Fruit fly (Drosophila melanogaster): ENCODE data around the gene Alr.

Gene Alr

dm6 chrX:19769821-19770519 is 21.9 kb downstream of the Alr start (continued):
- TF ChIP-seq al (GFP tag; IDR thresholded peaks at IDR 0.05), result no peak
- no peak for TF ChIP-seq Atf3 (GFP tag; optimal IDR thresholded peaks at IDR 0.05)
- peak; percentile 9 for TF ChIP-seq Nf-YB (GFP tag; optimal IDR thresholded peaks at IDR 0.05)
- TF ChIP-seq Doc2 (GFP tag; IDR thresholded peaks at IDR 0.05), result no peak
- TF ChIP-seq CG9215 (GFP tag; IDR thresholded peaks at IDR 0.05), result no peak
- TF ChIP-seq ash1 (GFP tag; optimal IDR thresholded peaks at IDR 0.05), result no peak
- peak; percentile 42 for TF ChIP-seq CG2202 (tag; optimal IDR thresholded peaks at IDR 0.05)
- no peak for TF ChIP-seq Neu2 (GFP tag; optimal IDR thresholded peaks at IDR 0.05; ENCODE audit: borderline replicate concordance)
- TF ChIP-seq CG34224 (GFP tag; IDR thresholded peaks at IDR 0.05; ENCODE audit: partially characterized antibody), result no peak
- no peak for TF ChIP-seq tap (tag; optimal IDR thresholded peaks at IDR 0.05)
- peak; percentile 31 for TF ChIP-seq gcm (GFP tag; optimal IDR thresholded peaks at IDR 0.05)
- 0 out of 3 replicates have a peak, but pooled peaks have one; percentile 37 for TF ChIP-seq CG11695 (GFP tag; IDR thresholded peaks at IDR 0.05)
- peak; percentile 46 for TF ChIP-seq D19A (tag; optimal IDR thresholded peaks at IDR 0.05)
- no peak for TF ChIP-seq CG4854 (GFP tag; optimal IDR thresholded peaks at IDR 0.05)
- no peak for TF ChIP-seq CG12299 (tag; optimal IDR thresholded peaks at IDR 0.05)
- TF ChIP-seq CG11093 (GFP tag; IDR thresholded peaks at IDR 0.05), result no peak
- TF ChIP-seq CG31441 (GFP tag; IDR thresholded peaks at IDR 0.05), result peak; percentile 54
- no peak for TF ChIP-seq D19B (GFP tag; optimal IDR thresholded peaks at IDR 0.05)
- TF ChIP-seq Blimp-1 (GFP tag; optimal IDR thresholded peaks at IDR 0.05), result peak; percentile 46
- no peak for TF ChIP-seq ftz-f1 (GFP tag; optimal IDR thresholded peaks at IDR 0.05)
- peak; percentile 21 for TF ChIP-seq Sox102F (GFP tag; optimal IDR thresholded peaks at IDR 0.05)
- 0 out of 2 replicates have a peak, but pooled peaks have one; percentile 13 for TF ChIP-seq CG32772 (GFP tag; IDR thresholded peaks at IDR 0.05)
- TF ChIP-seq MBD-R2 (GFP tag; IDR thresholded peaks at IDR 0.05), result no peak
- TF ChIP-seq CHES-1-like (GFP tag; optimal IDR thresholded peaks at IDR 0.05), result no peak
- no peak for TF ChIP-seq gt (GFP tag; IDR thresholded peaks at IDR 0.05)
- TF ChIP-seq CG11696 (GFP tag; IDR thresholded peaks at IDR 0.05), result no peak
- no peak for TF ChIP-seq CG9876 (GFP tag; optimal IDR thresholded peaks at IDR 0.05)
- TF ChIP-seq trh (GFP tag; optimal IDR thresholded peaks at IDR 0.05), result no peak
- TF ChIP-seq caup (GFP tag; optimal IDR thresholded peaks at IDR 0.05; ENCODE audit: severe bottlenecking), result no peak
- TF ChIP-seq Abd-B (GFP tag; optimal IDR thresholded peaks at IDR 0.05), result no peak
- peak; percentile 32 for TF ChIP-seq CG11504 (tag; optimal IDR thresholded peaks at IDR 0.05)
- TF ChIP-seq CG7928 (GFP tag; optimal IDR thresholded peaks at IDR 0.05), result no peak
- no peak for TF ChIP-seq Dad (GFP tag; optimal IDR thresholded peaks at IDR 0.05)
- TF ChIP-seq Ssrp (tag; optimal IDR thresholded peaks at IDR 0.05), result peak; percentile 52
- TF ChIP-seq CG1233 (GFP tag; optimal IDR thresholded peaks at IDR 0.05), result no peak
- TF ChIP-seq pb (GFP tag; optimal IDR thresholded peaks at IDR 0.05), result no peak
- no peak for TF ChIP-seq yki (optimal IDR thresholded peaks at IDR 0.05)
- TF ChIP-seq Bteb2 (GFP tag; optimal IDR thresholded peaks at IDR 0.05), result no peak
- TF ChIP-seq Lim3 (GFP tag; IDR thresholded peaks at IDR 0.05), result no peak
- no peak for TF ChIP-seq CG8765 (GFP tag; IDR thresholded peaks at IDR 0.05)
- TF ChIP-seq chm (GFP tag; IDR thresholded peaks at IDR 0.05), result peak; percentile 68; the same call in 1 of the 2 replicates
- peak; percentile 15 for TF ChIP-seq HLH54F (GFP tag; optimal IDR thresholded peaks at IDR 0.05)
- TF ChIP-seq CG3838 (GFP tag; optimal IDR thresholded peaks at IDR 0.05), result no peak
- no peak for TF ChIP-seq dan (GFP tag; IDR thresholded peaks at IDR 0.05)
- TF ChIP-seq knrl (GFP tag; IDR thresholded peaks at IDR 0.05; ENCODE audit: partially characterized antibody), result no peak
- TF ChIP-seq Stat92E (GFP tag; optimal IDR thresholded peaks at IDR 0.05), result no peak
- no peak for TF ChIP-seq Rx (GFP tag; IDR thresholded peaks at IDR 0.05)
- TF ChIP-seq HmgD (GFP tag; optimal IDR thresholded peaks at IDR 0.05), result no peak
- TF ChIP-seq CG13424 (tag; optimal IDR thresholded peaks at IDR 0.05), result peak; percentile 13
- TF ChIP-seq Trl (optimal IDR thresholded peaks at IDR 0.05), result no peak
- TF ChIP-seq Trl (GFP tag; optimal IDR thresholded peaks at IDR 0.05), result peak; percentile 37
